Fruit fly (Drosophila melanogaster) whole organism, embryonic: ENCODE results near the gene Vha16-2.
A peak's percentile ranks its signal among the peaks of the same experiment; 100 is the strongest.

Experiments used
- Atf6 ChIP-seq: fragments of 200-800 bp; sonication (Bioruptor generic); IDR thresholded peaks from 2 replicates; pipeline ENCODE4 v1.3.6; 2022; ENCODE audit warnings: missing biosample characterization, missing genetic modification characterization
- Awh ChIP-seq: fragments of 200-800 bp; sonication (Bioruptor generic); IDR thresholded peaks from 2 replicates; pipeline ENCODE4, ENCODE4 v1.3.6; 2022; ENCODE audit warnings: missing biosample characterization, missing genetic modification characterization
- Blimp-1 ChIP-seq: fragments of 200-800 bp; sonication (Bioruptor generic); optimal IDR thresholded peaks from 3 replicates; lab custom pipeline; 2018; ENCODE audit warnings: missing biosample characterization, missing genetic modification characterization, mild to moderate bottlenecking, moderate library complexity, missing genetic modification reagents
- CG10267 ChIP-seq: fragments of 200-800 bp; sonication (Bioruptor generic); optimal IDR thresholded peaks from 2 replicates; lab custom pipeline; 2018; ENCODE audit warnings: missing biosample characterization, mild to moderate bottlenecking, missing genetic modification characterization, moderate library complexity
- CG10543 ChIP-seq: fragments of 200-800 bp; sonication (Bioruptor generic); optimal IDR thresholded peaks from 3 replicates; lab custom pipeline; 2017; ENCODE audit warnings: missing biosample characterization, mild to moderate bottlenecking, missing genetic modification characterization, moderate library complexity
- CG10959 ChIP-seq: fragments of 200-800 bp; sonication (Bioruptor generic); IDR thresholded peaks from 2 replicates; pipeline ENCODE4 v1.3.6; 2022; ENCODE audit warnings: missing biosample characterization, missing genetic modification characterization
- CG11504 ChIP-seq: fragments of 200-800 bp; sonication (Bioruptor generic); optimal IDR thresholded peaks from 3 replicates; lab custom pipeline; 2019; ENCODE audit warnings: missing biosample characterization, mild to moderate bottlenecking, missing genetic modification characterization, moderate library complexity
- CG1233 ChIP-seq: fragments of 200-800 bp; sonication (Bioruptor generic); optimal IDR thresholded peaks from 4 replicates; lab custom pipeline; 2018; ENCODE audit warnings: missing biosample characterization, mild to moderate bottlenecking, missing genetic modification characterization
- CG14014 ChIP-seq: fragments of 200-800 bp; sonication (Bioruptor generic); IDR thresholded peaks from 2 replicates; pipeline ENCODE4 v1.3.6; 2022; ENCODE audit warnings: missing biosample characterization, missing genetic modification characterization
- CG14710 ChIP-seq: fragments of 200-800 bp; sonication (Bioruptor generic); optimal IDR thresholded peaks from 3 replicates; lab custom pipeline; 2019; ENCODE audit warnings: missing biosample characterization, mild to moderate bottlenecking, missing genetic modification characterization, moderate library complexity
- CG14860 ChIP-seq: fragments of 200-800 bp; sonication (Bioruptor generic); IDR thresholded peaks from 3 replicates; pipeline ENCODE4 v1.3.6; 2022; ENCODE audit warnings: missing biosample characterization, missing genetic modification characterization; ENCODE audit not compliant: partially characterized antibody
- CG15696 ChIP-seq: fragments of 200-800 bp; sonication (Bioruptor generic); optimal IDR thresholded peaks from 2 replicates; lab custom pipeline; 2019; ENCODE audit warnings: missing biosample characterization, mild to moderate bottlenecking, missing genetic modification characterization, moderate library complexity
- CG1647 ChIP-seq: fragments of 200-800 bp; sonication (Bioruptor generic); optimal IDR thresholded peaks from 3 replicates; lab custom pipeline; 2016; ENCODE audit warnings: missing biosample characterization, missing genetic modification characterization
- CG17186 ChIP-seq: fragments of 200-800 bp; sonication (Bioruptor generic); optimal IDR thresholded peaks from 3 replicates; lab custom pipeline; 2017; ENCODE audit warnings: missing biosample characterization, missing genetic modification reagents, missing genetic modification characterization
- CG17361 ChIP-seq: fragments of 200-800 bp; sonication (Bioruptor generic); IDR thresholded peaks from 3 replicates; pipeline ENCODE4 v1.3.6; 2022; ENCODE audit warnings: missing biosample characterization, missing genetic modification characterization
- CG17829 ChIP-seq: fragments of 200-800 bp; optimal IDR thresholded peaks from 2 replicates; lab custom pipeline; 2019; ENCODE audit warnings: missing biosample characterization, mild to moderate bottlenecking, missing genetic modification characterization, moderate library complexity
- CG2678 ChIP-seq: fragments of 200-800 bp; sonication (Bioruptor generic); optimal IDR thresholded peaks from 3 replicates; lab custom pipeline; 2019; ENCODE audit warnings: missing biosample characterization, mild to moderate bottlenecking, missing genetic modification characterization, moderate library complexity
- CG31441 ChIP-seq: fragments of 200-800 bp; sonication (Bioruptor generic); IDR thresholded peaks from 2 replicates; pipeline ENCODE4 v1.3.6; 2022; ENCODE audit warnings: missing biosample characterization, missing genetic modification characterization
- CG4404 ChIP-seq: fragments of 200-800 bp; sonication (Bioruptor generic); IDR thresholded peaks from 2 replicates; pipeline ENCODE4 v1.3.6; 2022; ENCODE audit warnings: missing biosample characterization, missing genetic modification characterization
- CG6175 ChIP-seq: fragments of 200-800 bp; sonication (Bioruptor generic); IDR thresholded peaks from 3 replicates; pipeline ENCODE4 v1.3.6; 2022; ENCODE audit warnings: missing biosample characterization, missing genetic modification characterization
- CG6689 ChIP-seq: fragments of 200-800 bp; sonication (Bioruptor generic); IDR thresholded peaks from 2 replicates; pipeline ENCODE4 v1.3.6; 2022; ENCODE audit warnings: missing biosample characterization, missing genetic modification characterization
- CG6813 ChIP-seq: fragments of 200-800 bp; sonication (Bioruptor generic); optimal IDR thresholded peaks from 2 replicates; lab custom pipeline; 2017; ENCODE audit warnings: missing biosample characterization, missing genetic modification characterization, mild to moderate bottlenecking, moderate library complexity, missing genetic modification reagents
- CG6854 ChIP-seq: fragments of 200-800 bp; sonication (Bioruptor generic); optimal IDR thresholded peaks from 3 replicates; lab custom pipeline; 2017; ENCODE audit warnings: missing biosample characterization, mild to moderate bottlenecking, missing genetic modification characterization
- CG8765 ChIP-seq: fragments of 200-800 bp; sonication (Bioruptor generic); IDR thresholded peaks from 2 replicates; pipeline ENCODE4 v1.3.6; 2022; ENCODE audit warnings: missing biosample characterization, missing genetic modification characterization
- CG8944 ChIP-seq: fragments of 200-800 bp; sonication (Bioruptor generic); optimal IDR thresholded peaks from 3 replicates; lab custom pipeline; 2016; ENCODE audit warnings: missing biosample characterization, missing genetic modification characterization
- Camta ChIP-seq: fragments of 200-800 bp; sonication (Bioruptor generic); optimal IDR thresholded peaks from 2 replicates; lab custom pipeline; 2016; ENCODE audit warnings: missing biosample characterization, missing genetic modification characterization
- Dip3 ChIP-seq: fragments of 200-800 bp; sonication (Bioruptor generic); optimal IDR thresholded peaks from 3 replicates; lab custom pipeline; 2016; ENCODE audit warnings: missing biosample characterization, missing genetic modification characterization
- Drgx ChIP-seq: fragments of 200-800 bp; sonication (Bioruptor generic); IDR thresholded peaks from 2 replicates; pipeline ENCODE4 v1.3.6; 2022; ENCODE audit warnings: missing biosample characterization, missing genetic modification characterization
- HLH3B ChIP-seq: fragments of 200-800 bp; sonication (Bioruptor generic); IDR thresholded peaks from 2 replicates; pipeline ENCODE4 v1.3.6; 2022; ENCODE audit warnings: missing biosample characterization, missing genetic modification characterization
- Kr ChIP-seq: fragments of 200-800 bp; sonication (Bioruptor generic); optimal IDR thresholded peaks from 2 replicates; lab custom pipeline; 2017; ENCODE audit warnings: missing biosample characterization, mild to moderate bottlenecking, missing genetic modification characterization
- Med ChIP-seq: fragments of 200-800 bp; sonication (Bioruptor generic); peaks from one replicate; lab custom pipeline; 2016; ENCODE audit warnings: missing biosample characterization, missing genetic modification characterization, mild to moderate bottlenecking, inconsistent platforms, moderate library complexity
- Ssrp ChIP-seq: fragments of 200-800 bp; sonication (Bioruptor generic); optimal IDR thresholded peaks from 2 replicates; lab custom pipeline; 2018; ENCODE audit warnings: missing biosample characterization, mild to moderate bottlenecking, missing genetic modification characterization, moderate library complexity
- Xbp1 ChIP-seq: fragments of 200-800 bp; sonication (Bioruptor generic); optimal IDR thresholded peaks from 3 replicates; lab custom pipeline; 2016; ENCODE audit warnings: missing biosample characterization, mild to moderate bottlenecking, missing genetic modification characterization
- ara ChIP-seq: fragments of 200-800 bp; sonication (Bioruptor generic); IDR thresholded peaks from 2 replicates; pipeline ENCODE4 v1.3.6; 2022; ENCODE audit warnings: missing biosample characterization, missing genetic modification characterization
- bowl ChIP-seq: fragments of 200-800 bp; sonication (Bioruptor generic); IDR thresholded peaks from 2 replicates; pipeline ENCODE4 v1.3.6; 2022; ENCODE audit warnings: missing biosample characterization, missing genetic modification characterization
- cad ChIP-seq: fragments of >200 bp; optimal IDR thresholded peaks from 2 replicates; lab custom pipeline; 2017; ENCODE audit warnings: missing biosample characterization, missing genetic modification characterization
- crol ChIP-seq: fragments of 200-800 bp; sonication (Bioruptor generic); IDR thresholded peaks from 2 replicates; pipeline ENCODE4 v1.3.6; 2022; ENCODE audit warnings: missing biosample characterization, missing genetic modification characterization
- cwo ChIP-seq: fragments of 200-800 bp; sonication (Bioruptor generic); optimal IDR thresholded peaks from 3 replicates; lab custom pipeline; 2017; ENCODE audit warnings: missing biosample characterization, missing genetic modification characterization, mild to moderate bottlenecking, moderate library complexity, missing genetic modification reagents
- dimm ChIP-seq: fragments of 200-800 bp; sonication (Bioruptor generic); IDR thresholded peaks from 2 replicates; pipeline ENCODE4 v1.3.6; 2022; ENCODE audit warnings: missing biosample characterization, missing genetic modification characterization
- dmrt99B ChIP-seq: fragments of 200-800 bp; sonication (Bioruptor generic); optimal IDR thresholded peaks from 2 replicates; lab custom pipeline; 2018; ENCODE audit warnings: missing biosample characterization, mild to moderate bottlenecking, missing genetic modification characterization, moderate library complexity
- dpn ChIP-seq, 2 experiments: fragments of 200-800 bp; sonication (Bioruptor generic); optimal IDR thresholded peaks; 3 replicates each; lab custom pipeline; 2016; ENCODE audit warnings: missing biosample characterization in 2 of 2, missing genetic modification characterization in 2 of 2
- gem ChIP-seq: fragments of 200-800 bp; sonication (Bioruptor generic); optimal IDR thresholded peaks from 2 replicates; lab custom pipeline; 2019; ENCODE audit warnings: missing biosample characterization, mild to moderate bottlenecking, missing genetic modification characterization, moderate library complexity
- lab ChIP-seq: fragments of 200-800 bp; sonication (Bioruptor generic); optimal IDR thresholded peaks from 3 replicates; lab custom pipeline; 2017; ENCODE audit warnings: missing biosample characterization, missing genetic modification characterization, mild to moderate bottlenecking, moderate library complexity, missing genetic modification reagents
- prd ChIP-seq, 3 experiments: fragments of >200 bp in 2 of 3; fragments of 200-800 bp in 1 of 3; sonication (Bioruptor generic) in 1 of 3; optimal IDR thresholded peaks in 2 of 3; IDR thresholded peaks in 1 of 3; 2 replicates in 2 of 3; 3 replicates in 1 of 3; pipeline versions ENCODE4 v1.3.6 to Lab custom; 2017 to 2022; ENCODE audit warnings: missing biosample characterization in 1 of 3, missing genetic modification characterization in 1 of 3
- psq ChIP-seq: fragments of 200-800 bp; sonication (Bioruptor generic); optimal IDR thresholded peaks from 2 replicates; lab custom pipeline; 2017; ENCODE audit warnings: missing biosample characterization, missing genetic modification characterization
- rib ChIP-seq: fragments of 200-800 bp; sonication (Bioruptor generic); IDR thresholded peaks from 2 replicates; pipeline ENCODE4 v1.3.6; 2022; ENCODE audit warnings: missing biosample characterization, missing genetic modification characterization
- slbo ChIP-seq: fragments of 200-800 bp; sonication (Bioruptor generic); IDR thresholded peaks from 2 replicates; pipeline ENCODE4 v1.3.6; 2022; ENCODE audit warnings: missing biosample characterization, missing genetic modification characterization
- tgo ChIP-seq: fragments of 200-800 bp; sonication (Bioruptor generic); IDR thresholded peaks from 3 replicates; pipeline ENCODE4 v1.3.6; 2022; ENCODE audit warnings: missing biosample characterization, missing genetic modification characterization
- tin ChIP-seq: fragments of 200-800 bp; sonication (Bioruptor generic); optimal IDR thresholded peaks from 3 replicates; lab custom pipeline; 2016; ENCODE audit warnings: missing biosample characterization, missing genetic modification characterization
- tio ChIP-seq: fragments of 200-800 bp; sonication (Bioruptor generic); optimal IDR thresholded peaks from 2 replicates; lab custom pipeline; 2017; ENCODE audit warnings: missing biosample characterization, missing genetic modification characterization, inconsistent platforms

Vha16-2 gene

DNA sequence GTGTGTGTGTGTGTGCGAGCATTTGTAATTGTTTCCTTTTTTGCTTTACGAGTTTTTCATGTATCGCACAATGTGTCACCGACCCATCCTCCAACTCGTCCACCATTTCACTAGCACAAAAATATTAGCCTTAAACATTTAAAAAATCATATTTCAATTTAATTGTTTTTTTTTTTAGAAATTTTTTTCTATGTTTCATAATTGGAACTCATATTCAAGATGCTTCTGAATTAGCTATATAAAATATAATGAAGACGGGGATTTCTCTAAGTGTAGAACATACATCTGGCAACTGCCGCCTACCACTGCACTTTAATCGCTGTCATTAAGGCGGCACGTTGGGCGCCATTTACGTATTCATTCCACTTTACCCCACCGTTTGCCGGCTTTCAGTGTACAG lies 35.2 kb upstream of the Vha16-2 start (continued):
- TF ChIP-seq CG10959 = 0 out of 2 replicates have a peak, but pooled peaks have one; percentile 30
- TF ChIP-seq CG11504 (tag; lab: Kevin White, UChicago) = peak; percentile 22
- TF ChIP-seq Kr (GFP tag; lab: Kevin White, UChicago) = no peak
- peak; percentile 44 for TF ChIP-seq CG15696 (tag; lab: Kevin White, UChicago)
- TF ChIP-seq CG8765 (GFP tag; lab: Robert Waterston, UW) = peak; percentile 65
- no peak for TF ChIP-seq CG6854 (GFP tag; lab: Kevin White, UChicago)
- TF ChIP-seq CG10543 (GFP tag; lab: Kevin White, UChicago) = no peak
- no peak for TF ChIP-seq Xbp1 (GFP tag; lab: Kevin White, UChicago)
- TF ChIP-seq crol (GFP tag; lab: Robert Waterston, UW) = no peak
- peak; percentile 13 for TF ChIP-seq CG14710 (tag; lab: Kevin White, UChicago)
- TF ChIP-seq cad (GFP tag; lab: Kevin White, UChicago) = no peak
- TF ChIP-seq CG8944 (GFP tag; lab: Kevin White, UChicago) = no peak
- TF ChIP-seq CG2678 (tag; lab: Kevin White, UChicago) = peak; percentile 18
- TF ChIP-seq CG4404 = peak; percentile 52
- TF ChIP-seq tio = no peak
- TF ChIP-seq slbo = peak; percentile 30; the same call in 1 of the 2 replicates
- peak; percentile 18 for TF ChIP-seq gem (tag; lab: Kevin White, UChicago)
- peak; percentile 71 for TF ChIP-seq Med
- no peak for TF ChIP-seq cwo
- no peak for TF ChIP-seq dmrt99B (tag; lab: Kevin White, UChicago)
- TF ChIP-seq CG17829 (tag; lab: Kevin White, UChicago) = peak; percentile 12
- no peak for TF ChIP-seq Dip3
- TF ChIP-seq Ssrp (tag; lab: Kevin White, UChicago) = no peak
- TF ChIP-seq CG6689 (GFP tag; lab: Robert Waterston, UW) = peak; percentile 38
- TF ChIP-seq Camta = no peak
- peak; percentile 32; the same call in 1 of the 2 replicates for TF ChIP-seq CG31441 (GFP tag; lab: Robert Waterston, UW)
- no peak for TF ChIP-seq rib
- TF ChIP-seq bowl (GFP tag; lab: Robert Waterston, UW) = no peak
- TF ChIP-seq dimm (GFP tag; lab: Robert Waterston, UW) = no peak
- 0 out of 2 replicates have a peak, but pooled peaks have one; percentile 22 for TF ChIP-seq HLH3B (GFP tag; lab: Robert Waterston, UW)
- TF ChIP-seq psq (GFP tag; lab: Kevin White, UChicago) = no peak
- no peak for TF ChIP-seq CG1647 (GFP tag; lab: Kevin White, UChicago)
- TF ChIP-seq CG17186 (GFP tag; lab: Kevin White, UChicago) = no peak
- peak; percentile 51; the same call in 2 of the 3 replicates for TF ChIP-seq CG17361
- TF ChIP-seq Atf6 (GFP tag; lab: Robert Waterston, UW) = peak; percentile 50
- TF ChIP-seq lab (GFP tag; lab: Kevin White, UChicago) = peak; percentile 11
- TF ChIP-seq Drgx (GFP tag; lab: Robert Waterston, UW) = peak; percentile 48; the same call in 1 of the 2 replicates
- TF ChIP-seq CG6813 (GFP tag; lab: Kevin White, UChicago) = no peak
- TF ChIP-seq CG1233 (GFP tag; lab: Kevin White, UChicago) = no peak
- 0 out of 2 replicates have a peak, but pooled peaks have one; percentile 31 for TF ChIP-seq CG14014 (GFP tag; lab: Robert Waterston, UW)
- peak; percentile 33; the same call in 1 of the 2 replicates for TF ChIP-seq Awh
- peak; percentile 11 for TF ChIP-seq Blimp-1 (GFP tag; lab: Kevin White, UChicago)
- 0 out of 2 replicates have a peak, but pooled peaks have one; percentile 9 for TF ChIP-seq ara
- no peak for TF ChIP-seq CG6175 (GFP tag; lab: Robert Waterston, UW)
- TF ChIP-seq dpn (GFP tag; optimal IDR thresholded peaks at IDR 0.05; lab: Kevin White, UChicago) = no peak
- TF ChIP-seq tin (GFP tag; lab: Kevin White, UChicago) = peak; percentile 2
- peak; percentile 11 for TF ChIP-seq CG10267 (tag; lab: Kevin White, UChicago)
- no peak for TF ChIP-seq CG14860 (GFP tag; lab: Robert Waterston, UW)
- TF ChIP-seq prd (optimal IDR thresholded peaks at IDR 0.05; lab: Kevin White, UChicago) = no peak
- peak; percentile 63; the same call in 2 of the 3 replicates for TF ChIP-seq prd (GFP tag; IDR thresholded peaks at IDR 0.05; lab: Robert Waterston, UW)
- TF ChIP-seq tgo (GFP tag; lab: Robert Waterston, UW) = 0 out of 3 replicates have a peak, but pooled peaks have one; percentile 17
